Worm (Caenorhabditis elegans): Measurements from ENCODE around the gene B0564.2.

B0564.2 gene

DNA sequence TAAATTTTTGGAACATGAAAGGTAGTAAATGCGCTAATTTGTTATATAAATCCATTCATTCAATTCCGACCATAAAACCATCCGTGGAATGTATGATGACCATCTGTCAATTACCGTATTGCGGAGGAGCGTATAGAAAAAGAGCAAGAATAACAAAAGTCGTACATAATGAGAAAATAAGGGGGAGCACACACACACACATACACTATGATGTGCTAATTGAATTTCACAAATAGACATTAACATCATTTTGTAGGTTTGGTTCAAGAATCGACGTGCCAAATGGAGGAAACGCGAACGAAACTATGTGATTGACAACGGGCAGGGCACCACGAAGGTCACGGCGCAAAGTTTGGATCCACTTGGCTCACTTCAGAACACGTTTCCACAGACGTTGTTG, 13.9 kb downstream of the B0564.2 start:
- TF ChIP-seq R02D3.7 (tag; optimal IDR thresholded peaks at IDR 0.05) (no peak), blmp-1 (tag; optimal IDR thresholded peaks at IDR 0.05; ENCODE audit: insufficient read depth) (no peak), ztf-11 (tag; optimal IDR thresholded peaks at IDR 0.05) (no peak), lin-39 (tag; optimal IDR thresholded peaks at IDR 0.05) (no peak), aly-2 (tag; optimal IDR thresholded peaks at IDR 0.05) (no peak), snpc-4 (tag; optimal IDR thresholded peaks at IDR 0.05) (no peak), elt-1 (tag; optimal IDR thresholded peaks at IDR 0.05) (no peak), elt-3 (tag; optimal IDR thresholded peaks at IDR 0.05) (no peak), nhr-237 (tag; optimal IDR thresholded peaks at IDR 0.05) (no peak), F13H6.1 (tag; optimal IDR thresholded peaks at IDR 0.05) (no peak)

DNA sequence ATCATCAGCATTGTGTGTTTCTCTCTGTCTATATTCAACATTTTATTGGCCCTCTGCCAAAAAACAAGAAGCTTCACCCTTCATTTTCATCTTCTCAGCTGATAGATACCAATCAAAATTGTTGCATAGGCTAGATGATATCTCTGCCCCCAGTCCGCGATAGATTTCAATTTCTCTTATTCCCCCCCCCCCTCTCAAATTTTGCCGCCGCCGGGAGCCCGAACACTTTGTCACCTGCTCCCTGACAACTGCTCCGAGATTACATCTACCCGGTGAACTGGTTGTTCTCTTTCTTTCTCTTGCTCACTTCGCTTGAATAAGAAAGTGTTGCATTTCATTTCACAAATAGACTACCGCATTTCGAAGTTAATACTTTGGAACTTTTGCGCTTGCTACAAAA, 18.5 kb downstream of the B0564.2 start:
- TF ChIP-seq fos-1 (tag; optimal IDR thresholded peaks at IDR 0.05), result no peak
- no peak for TF ChIP-seq nhr-23 (tag; optimal IDR thresholded peaks at IDR 0.05)
- TF ChIP-seq nhr-129 (tag; optimal IDR thresholded peaks at IDR 0.05), result peak; percentile 1
- TF ChIP-seq F13H6.1 (tag; optimal IDR thresholded peaks at IDR 0.05), result peak; percentile 34

DNA sequence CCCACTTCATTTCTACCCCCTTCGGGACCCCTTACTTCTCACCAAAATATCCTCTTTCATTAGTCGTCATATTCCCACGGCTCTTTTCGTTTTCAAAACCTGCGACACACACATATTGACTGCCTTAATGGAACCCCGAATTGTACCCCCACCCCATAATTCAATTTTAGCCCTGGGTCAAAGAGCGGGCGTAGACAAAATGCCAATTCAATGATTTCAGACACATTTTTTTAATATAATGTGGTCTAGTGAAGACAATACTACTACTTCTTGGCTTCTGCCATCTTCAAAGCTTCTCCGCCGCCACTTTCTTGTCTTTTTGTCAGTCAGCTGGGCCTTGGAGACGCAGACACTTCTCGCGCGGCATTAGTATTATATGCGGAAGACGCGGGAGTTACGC, 20.3 kb downstream of the B0564.2 start:
- TF ChIP-seq unc-55 (GFP tag; optimal IDR thresholded peaks at IDR 0.05), result peak; percentile 15
- no peak for TF ChIP-seq snpc-4 (tag; optimal IDR thresholded peaks at IDR 0.05)
- TF ChIP-seq mdl-1 (tag; optimal IDR thresholded peaks at IDR 0.05), result no peak
- TF ChIP-seq crh-2 (tag; optimal IDR thresholded peaks at IDR 0.05), result no peak

DNA sequence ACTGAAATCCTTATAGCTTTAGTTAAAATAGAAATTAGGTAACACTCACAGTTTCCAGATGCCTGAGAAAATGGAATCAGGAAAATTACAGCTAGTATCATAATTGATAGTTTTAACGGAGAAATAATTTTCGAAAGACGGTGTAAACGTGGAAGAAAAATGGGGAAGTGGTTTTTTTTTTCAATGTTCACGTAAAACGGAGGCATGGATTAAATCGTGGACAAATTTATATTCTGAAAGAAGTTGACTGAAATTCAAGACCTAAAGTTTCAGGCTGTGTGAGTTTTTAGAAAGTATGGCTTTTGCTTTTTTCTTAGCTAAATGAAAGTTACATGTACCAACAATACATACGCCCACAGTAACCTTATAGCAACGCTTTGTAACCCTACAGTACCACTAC, 34.8 kb downstream of the B0564.2 start, which contains the start of gene spe-43:
TSS of gene spe-43 (minus strand) at position 101 of the 400 bp plus-strand sequence.
- TF ChIP-seq lin-39 (tag; optimal IDR thresholded peaks at IDR 0.05), result no peak
- TF ChIP-seq fos-1 (tag; optimal IDR thresholded peaks at IDR 0.05), result no peak
- TF ChIP-seq nhr-21 (tag; optimal IDR thresholded peaks at IDR 0.05), result no peak
- TF ChIP-seq C34F6.9 (tag; optimal IDR thresholded peaks at IDR 0.05), result no peak
- no peak for TF ChIP-seq elt-3 (tag; optimal IDR thresholded peaks at IDR 0.05)
- no peak for TF ChIP-seq ceh-16 (tag; optimal IDR thresholded peaks at IDR 0.05)
- TF ChIP-seq ztf-4 (tag; optimal IDR thresholded peaks at IDR 0.05), result no peak
- no peak for TF ChIP-seq nhr-23 (tag; optimal IDR thresholded peaks at IDR 0.05)
- no peak for TF ChIP-seq alr-1 (tag; optimal IDR thresholded peaks at IDR 0.05)
- TF ChIP-seq unc-62 (GFP tag; optimal IDR thresholded peaks at IDR 0.05), result no peak
- TF ChIP-seq snpc-4 (tag; optimal IDR thresholded peaks at IDR 0.05), result no peak
- TF ChIP-seq nhr-6 (tag; optimal IDR thresholded peaks at IDR 0.05), result no peak
- no peak for TF ChIP-seq nhr-129 (tag; optimal IDR thresholded peaks at IDR 0.05)
- TF ChIP-seq aly-2 (tag; optimal IDR thresholded peaks at IDR 0.05), result no peak
- no peak for TF ChIP-seq ZK546.5 (tag; optimal IDR thresholded peaks at IDR 0.05)
- no peak for TF ChIP-seq ztf-11 (tag; optimal IDR thresholded peaks at IDR 0.05)

DNA sequence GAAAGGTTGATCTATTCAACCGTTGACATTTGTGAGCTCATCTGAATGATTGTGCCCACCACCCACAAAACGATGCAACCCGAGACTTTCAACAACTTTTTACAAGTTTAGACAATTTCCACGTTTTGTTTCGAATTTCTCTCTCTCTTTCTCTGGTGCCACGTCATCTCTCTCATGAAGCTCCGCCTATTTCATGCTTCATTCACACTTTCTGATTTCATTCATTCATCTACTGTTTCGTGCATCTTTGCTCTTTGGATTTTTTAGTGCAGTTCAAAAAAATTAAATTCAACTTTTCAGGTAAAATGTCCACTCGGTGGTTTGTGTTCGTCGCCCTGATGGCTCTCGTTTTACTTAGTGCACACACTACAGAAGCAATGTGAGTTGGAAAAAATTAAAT, 41.8 kb downstream of the B0564.2 start, which contains the start of gene nlp-79:
TSS of gene nlp-79 (plus strand) at position 301 of the 400 bp plus-strand sequence.
- TF ChIP-seq sma-3 (GFP tag; optimal IDR thresholded peaks at IDR 0.05), result no peak
- TF ChIP-seq ama-1 (optimal IDR thresholded peaks at IDR 0.05), result no peak
- TF ChIP-seq lsy-2 (tag; optimal IDR thresholded peaks at IDR 0.05), result no peak
- TF ChIP-seq blmp-1 (tag; optimal IDR thresholded peaks at IDR 0.05; ENCODE audit: insufficient read depth), result no peak
- TF ChIP-seq nhr-12 (tag; optimal IDR thresholded peaks at IDR 0.05), result no peak
- no peak for TF ChIP-seq ztf-1 (GFP tag; conservative IDR thresholded peaks at IDR 0.05)
- TF ChIP-seq aly-2 (tag; optimal IDR thresholded peaks at IDR 0.05), result no peak
- no peak for TF ChIP-seq egl-27 (tag; optimal IDR thresholded peaks at IDR 0.05)
- no peak for TF ChIP-seq lin-11 (tag; optimal IDR thresholded peaks at IDR 0.05)
- TF ChIP-seq gmeb-1 (tag; optimal IDR thresholded peaks at IDR 0.05), result no peak
- no peak for TF ChIP-seq unc-62 (GFP tag; optimal IDR thresholded peaks at IDR 0.05)
- TF ChIP-seq ZK546.5 (tag; optimal IDR thresholded peaks at IDR 0.05), result no peak
- TF ChIP-seq ceh-82 (tag; optimal IDR thresholded peaks at IDR 0.05), result no peak
- TF ChIP-seq lin-39 (tag; optimal IDR thresholded peaks at IDR 0.05), result no peak
